Fruit fly (Drosophila melanogaster) whole organism, wandering third instar larva: Measurements from ENCODE around the gene aay.

ENCODE experiments used
- CG9705 ChIP-seq: fragments of 200-800 bp; sonication (Bioruptor generic); optimal IDR thresholded peaks from 2 replicates; lab custom pipeline; 2018; ENCODE audit warnings: missing biosample characterization, mild to moderate bottlenecking, missing genetic modification characterization
- Dfd ChIP-seq: fragments of >200 bp; optimal IDR thresholded peaks from 2 replicates; lab custom pipeline; 2017; ENCODE audit warnings: missing biosample characterization, missing genetic modification characterization
- GATAd ChIP-seq: sonication (Bioruptor generic); optimal IDR thresholded peaks from 2 replicates; lab custom pipeline; 2016; ENCODE audit warnings: missing biosample characterization, missing genetic modification characterization
- Hnf4 ChIP-seq: fragments of 200-800 bp; sonication (Bioruptor generic); optimal IDR thresholded peaks from 2 replicates; lab custom pipeline; 2016; ENCODE audit warnings: missing biosample characterization, mild to moderate bottlenecking, missing genetic modification characterization
- Mio ChIP-seq: sonication (Bioruptor generic); optimal IDR thresholded peaks from 2 replicates; lab custom pipeline; 2016; ENCODE audit warnings: missing biosample characterization, missing genetic modification characterization
- Sp1 ChIP-seq: fragments of 200-800 bp; sonication (Bioruptor generic); optimal IDR thresholded peaks from 3 replicates; lab custom pipeline; 2019; ENCODE audit warnings: missing biosample characterization, mild to moderate bottlenecking, missing genetic modification characterization, moderate library complexity
- Vsx2 ChIP-seq: fragments of 200-300, 225-300 bp; sonication (Bioruptor generic); optimal IDR thresholded peaks from 2 replicates; lab custom pipeline; 2018; ENCODE audit warnings: missing biosample characterization, missing genetic modification characterization; ENCODE audit not compliant: partially characterized antibody
- brk ChIP-seq: fragments of 200-800 bp; sonication (Bioruptor generic); optimal IDR thresholded peaks from 2 replicates; lab custom pipeline; 2016; ENCODE audit warnings: missing biosample characterization, mild to moderate bottlenecking, missing genetic modification characterization
- dl ChIP-seq, 2 experiments: fragments of 175-275, 200-275 bp in 1 of 2; fragments of 200-275 bp in 1 of 2; sonication (Bioruptor generic); optimal IDR thresholded peaks; lab custom pipeline; 2018; ENCODE audit warnings: mild to moderate bottlenecking in 2 of 2, missing biosample characterization in 2 of 2, missing genetic modification characterization in 2 of 2, moderate library complexity in 2 of 2; ENCODE audit not compliant: partially characterized antibody in 2 of 2, insufficient read depth in 1 of 2
- dmrt93B ChIP-seq: fragments of 200-800 bp; sonication (Bioruptor generic); optimal IDR thresholded peaks from 2 replicates; lab custom pipeline; 2018; ENCODE audit warnings: missing biosample characterization, mild to moderate bottlenecking, missing genetic modification characterization
- ey ChIP-seq: fragments of 200-800 bp; sonication (Bioruptor generic); optimal IDR thresholded peaks from 2 replicates; lab custom pipeline; 2016; ENCODE audit warnings: missing biosample characterization, missing genetic modification characterization
- foxo ChIP-seq, 2 experiments: fragments of 200-800 bp; sonication (Bioruptor generic); optimal IDR thresholded peaks; 2 replicates in 1 of 2; 3 replicates in 1 of 2; lab custom pipeline; 2016 to 2017; ENCODE audit warnings: missing biosample characterization in 2 of 2, missing genetic modification characterization in 2 of 2
- h ChIP-seq: fragments of 200-800 bp; sonication (Bioruptor generic); optimal IDR thresholded peaks from 3 replicates; lab custom pipeline; 2016; ENCODE audit warnings: missing biosample characterization, mild to moderate bottlenecking, missing genetic modification characterization
- jim ChIP-seq: fragments of 175-275, 200-325 bp; sonication (Bioruptor generic); optimal IDR thresholded peaks from 2 replicates; lab custom pipeline; 2016; ENCODE audit warnings: missing biosample characterization, mild to moderate bottlenecking, missing genetic modification characterization

- no peak for TF ChIP-seq GATAd (GFP tag; lab: Kevin White, UChicago)
- TF ChIP-seq ey (GFP tag; lab: Kevin White, UChicago): no peak
- no peak for TF ChIP-seq Sp1 (GFP tag; lab: Kevin White, UChicago)
- no peak for TF ChIP-seq brk
- no peak for TF ChIP-seq h
- no peak for TF ChIP-seq CG9705
- no peak for TF ChIP-seq Vsx2 (GFP tag; lab: Kevin White, UChicago)
- TF ChIP-seq dmrt93B: no peak
- TF ChIP-seq Dfd (GFP tag; lab: Kevin White, UChicago): no peak
- no peak for TF ChIP-seq jim
- no peak for TF ChIP-seq Mio (GFP tag; lab: Kevin White, UChicago)
- TF ChIP-seq Hnf4 (GFP tag; lab: Kevin White, UChicago): no peak
- no peak for TF ChIP-seq dl (GFP tag; optimal IDR thresholded peaks at IDR 0.05; lab: Kevin White, UChicago; ENCODE audit: insufficient read depth in 1 of 2, partially characterized antibody in 2 of 2)
- TF ChIP-seq foxo (GFP tag; optimal IDR thresholded peaks at IDR 0.05; lab: Kevin White, UChicago): no peak
These were observed 31.6 kb upstream of the aay start for dm6 chr3L:9391340-9391980.
